Fruit fly (Drosophila melanogaster) whole organism, embryonic: Measurements from ENCODE around the gene mfas.

Experiments
- Ada2b ChIP-seq: fragments of 200-800 bp; sonication (Bioruptor generic); IDR thresholded peaks from 2 replicates; pipeline ENCODE4 v1.3.6; 2022; ENCODE audit warnings: missing biosample characterization, missing genetic modification characterization
- Adf1 ChIP-seq: fragments of 200-800 bp; sonication (Bioruptor generic); IDR thresholded peaks from 2 replicates; pipeline ENCODE4 v1.3.6; 2022; ENCODE audit warnings: missing biosample characterization, missing genetic modification characterization
- Bgb ChIP-seq: fragments of 200-800 bp; sonication (Bioruptor generic); IDR thresholded peaks from 2 replicates; pipeline ENCODE4 v1.3.6; 2022; ENCODE audit warnings: missing biosample characterization, missing genetic modification characterization; ENCODE audit not compliant: partially characterized antibody
- Blimp-1 ChIP-seq: fragments of 200-800 bp; sonication (Bioruptor generic); optimal IDR thresholded peaks from 3 replicates; lab custom pipeline; 2018; ENCODE audit warnings: missing biosample characterization, missing genetic modification characterization, mild to moderate bottlenecking, moderate library complexity, missing genetic modification reagents
- CG1024 ChIP-seq: fragments of 200-800 bp; sonication (Bioruptor generic); IDR thresholded peaks from 2 replicates; pipeline ENCODE4 v1.3.6; 2022; ENCODE audit warnings: missing biosample characterization, missing genetic modification characterization
- CG10654 ChIP-seq: fragments of 200-800 bp; sonication (Bioruptor generic); optimal IDR thresholded peaks from 2 replicates; lab custom pipeline; 2016; ENCODE audit warnings: missing biosample characterization, missing genetic modification characterization
- CG11456 ChIP-seq: fragments of 200-800 bp; sonication (Bioruptor generic); IDR thresholded peaks from 3 replicates; pipeline ENCODE4 v1.3.6; 2022; ENCODE audit warnings: missing biosample characterization, missing genetic modification characterization
- CG12219 ChIP-seq: fragments of 200-800 bp; sonication (Bioruptor generic); optimal IDR thresholded peaks from 3 replicates; lab custom pipeline; 2018; ENCODE audit warnings: missing biosample characterization, mild to moderate bottlenecking, missing genetic modification characterization
- CG12299 ChIP-seq: fragments of 200-800 bp; sonication (Bioruptor generic); optimal IDR thresholded peaks from 2 replicates; lab custom pipeline; 2018; ENCODE audit warnings: missing biosample characterization, mild to moderate bottlenecking, missing genetic modification characterization
- CG13287 ChIP-seq: fragments of 200-800 bp; sonication (Bioruptor generic); IDR thresholded peaks from 2 replicates; pipeline ENCODE4 v1.3.6; 2022; ENCODE audit warnings: missing biosample characterization, missing genetic modification characterization; ENCODE audit not compliant: partially characterized antibody
- CG14441 ChIP-seq: fragments of 200-800 bp; sonication (Bioruptor generic); IDR thresholded peaks from 2 replicates; pipeline ENCODE4 v1.3.6; 2022; ENCODE audit warnings: missing biosample characterization, missing genetic modification characterization
- CG1603 ChIP-seq: fragments of 200-800 bp; sonication (Bioruptor generic); optimal IDR thresholded peaks from 2 replicates; lab custom pipeline; 2019; ENCODE audit warnings: missing biosample characterization, mild to moderate bottlenecking, missing genetic modification characterization, moderate library complexity
- CG16863 ChIP-seq: fragments of 200-800 bp; sonication (Bioruptor generic); optimal IDR thresholded peaks from 3 replicates; lab custom pipeline; 2016; ENCODE audit warnings: missing biosample characterization, missing genetic modification characterization
- CG17568 ChIP-seq: fragments of 200-800 bp; sonication (Bioruptor generic); optimal IDR thresholded peaks from 2 replicates; lab custom pipeline; 2018; ENCODE audit warnings: missing biosample characterization, mild to moderate bottlenecking, missing genetic modification characterization, moderate library complexity
- CG18599 ChIP-seq: fragments of 200-800 bp; sonication (Bioruptor generic); optimal IDR thresholded peaks from 3 replicates; lab custom pipeline; 2017; ENCODE audit warnings: missing biosample characterization, missing genetic modification characterization, mild to moderate bottlenecking, moderate library complexity, missing genetic modification reagents
- CG2678 ChIP-seq: fragments of 200-800 bp; sonication (Bioruptor generic); optimal IDR thresholded peaks from 3 replicates; lab custom pipeline; 2019; ENCODE audit warnings: missing biosample characterization, mild to moderate bottlenecking, missing genetic modification characterization, moderate library complexity
- CG4360 ChIP-seq: fragments of 200-800 bp; sonication (Bioruptor generic); IDR thresholded peaks from 2 replicates; pipeline ENCODE4 v1.3.6; 2022; ENCODE audit warnings: missing biosample characterization, missing genetic modification characterization
- CG7786 ChIP-seq: fragments of 200-800 bp; sonication (Bioruptor generic); optimal IDR thresholded peaks from 2 replicates; lab custom pipeline; 2016; ENCODE audit warnings: missing biosample characterization, missing genetic modification characterization
- CG8290 ChIP-seq, 3 experiments: fragments of 200-800 bp; sonication (Bioruptor generic); optimal IDR thresholded peaks; 2 replicates each; lab custom pipeline; 2016 to 2019; ENCODE audit warnings: missing biosample characterization in 3 of 3, missing genetic modification characterization in 3 of 3, mild to moderate bottlenecking in 2 of 3, moderate library complexity in 1 of 3
- CG9817 ChIP-seq: fragments of 200-800 bp; sonication (Bioruptor generic); optimal IDR thresholded peaks from 2 replicates; lab custom pipeline; 2018; ENCODE audit warnings: missing biosample characterization, mild to moderate bottlenecking, missing genetic modification characterization, moderate library complexity
- Dfd ChIP-seq, 2 experiments: fragments of >200 bp; optimal IDR thresholded peaks; 2 replicates each; lab custom pipeline; 2017; ENCODE audit warnings: missing biosample characterization in 2 of 2, missing genetic modification characterization in 2 of 2
- Drgx ChIP-seq: fragments of 200-800 bp; sonication (Bioruptor generic); IDR thresholded peaks from 2 replicates; pipeline ENCODE4 v1.3.6; 2022; ENCODE audit warnings: missing biosample characterization, missing genetic modification characterization
- H2.0 ChIP-seq: fragments of 200-800 bp; sonication (Bioruptor generic); IDR thresholded peaks from 2 replicates; pipeline ENCODE4 v1.3.6; 2022; ENCODE audit warnings: missing biosample characterization, missing genetic modification characterization
- Hr51 ChIP-seq, 2 experiments: fragments of 200-800 bp; sonication (Bioruptor generic); optimal IDR thresholded peaks; 2 replicates in 1 of 2; 3 replicates in 1 of 2; lab custom pipeline; 2016 to 2018; ENCODE audit warnings: missing biosample characterization in 2 of 2, missing genetic modification characterization in 2 of 2, mild to moderate bottlenecking in 1 of 2, moderate library complexity in 1 of 2
- Hsf ChIP-seq: fragments of 200-800 bp; sonication (Bioruptor generic); optimal IDR thresholded peaks from 3 replicates; lab custom pipeline; 2016; ENCODE audit warnings: missing biosample characterization, missing genetic modification characterization
- Mrtf ChIP-seq: fragments of 200-800 bp; sonication (Bioruptor generic); IDR thresholded peaks from 3 replicates; pipeline ENCODE4 v1.3.6; 2022; ENCODE audit warnings: missing biosample characterization, missing genetic modification characterization
- Oli ChIP-seq: fragments of 200-800 bp; sonication (Bioruptor generic); optimal IDR thresholded peaks from 2 replicates; lab custom pipeline; 2018; ENCODE audit warnings: missing biosample characterization, mild to moderate bottlenecking, missing genetic modification characterization, moderate library complexity
- PHDP ChIP-seq: fragments of 200-800 bp; sonication (Bioruptor generic); optimal IDR thresholded peaks from 3 replicates; lab custom pipeline; 2018; ENCODE audit warnings: missing biosample characterization, mild to moderate bottlenecking, missing genetic modification characterization, moderate library complexity
- Six4 ChIP-seq: fragments of 200-800 bp; sonication (Bioruptor generic); optimal IDR thresholded peaks from 2 replicates; lab custom pipeline; 2016; ENCODE audit warnings: missing biosample characterization, missing genetic modification characterization
- Tbp ChIP-seq: fragments of >200 bp; optimal IDR thresholded peaks from 2 replicates; lab custom pipeline; 2018; ENCODE audit warnings: missing biosample characterization, missing genetic modification characterization
- al ChIP-seq: fragments of 200-800 bp; sonication (Bioruptor generic); IDR thresholded peaks from 2 replicates; pipeline ENCODE4 v1.3.6; 2022; ENCODE audit warnings: missing biosample characterization, missing genetic modification characterization
- ap ChIP-seq: fragments of 200-800 bp; sonication (Bioruptor generic); IDR thresholded peaks from 2 replicates; pipeline ENCODE4 v1.3.6; 2022; ENCODE audit warnings: missing biosample characterization, missing genetic modification characterization
- bcd ChIP-seq: fragments of 200-800 bp; sonication (Bioruptor generic); optimal IDR thresholded peaks from 2 replicates; lab custom pipeline; 2017; ENCODE audit warnings: missing biosample characterization, mild to moderate bottlenecking, missing genetic modification characterization
- bsh ChIP-seq, 2 experiments: fragments of 200-800 bp; sonication (Bioruptor generic); optimal IDR thresholded peaks; 2 replicates each; lab custom pipeline; 2017 to 2018; ENCODE audit warnings: mild to moderate bottlenecking in 2 of 2, missing biosample characterization in 2 of 2, missing genetic modification characterization in 2 of 2, moderate library complexity in 1 of 2
- da ChIP-seq: fragments of 200-800 bp; sonication (Bioruptor generic); optimal IDR thresholded peaks from 2 replicates; lab custom pipeline; 2016; ENCODE audit warnings: missing biosample characterization, missing genetic modification characterization
- dmrt99B ChIP-seq: fragments of 200-800 bp; sonication (Bioruptor generic); optimal IDR thresholded peaks from 2 replicates; lab custom pipeline; 2018; ENCODE audit warnings: missing biosample characterization, mild to moderate bottlenecking, missing genetic modification characterization, moderate library complexity
- ems ChIP-seq: fragments of 200-800 bp; sonication (Bioruptor generic); optimal IDR thresholded peaks from 3 replicates; lab custom pipeline; 2016; ENCODE audit warnings: missing biosample characterization, missing genetic modification characterization
- grau ChIP-seq: fragments of 200-800 bp; optimal IDR thresholded peaks from 3 replicates; lab custom pipeline; 2019; ENCODE audit warnings: missing biosample characterization, mild to moderate bottlenecking, missing genetic modification characterization, moderate library complexity
- hkb ChIP-seq, 2 experiments: fragments of 200-800 bp in 1 of 2; fragments of >200 bp in 1 of 2; sonication (Bioruptor generic) in 1 of 2; IDR thresholded peaks in 1 of 2; optimal IDR thresholded peaks in 1 of 2; 2 replicates each; pipeline versions ENCODE4 v1.3.6 to Lab custom; 2017 to 2022; ENCODE audit warnings: missing biosample characterization in 1 of 2, missing genetic modification characterization in 1 of 2
- lilli ChIP-seq: fragments of 200-800 bp; sonication (Bioruptor generic); optimal IDR thresholded peaks from 3 replicates; lab custom pipeline; 2016; ENCODE audit warnings: missing biosample characterization, missing genetic modification characterization
- phol ChIP-seq: fragments of 200-800 bp; sonication (Bioruptor generic); optimal IDR thresholded peaks from 3 replicates; lab custom pipeline; 2018; ENCODE audit warnings: missing biosample characterization, mild to moderate bottlenecking, missing genetic modification characterization, moderate library complexity
- prd ChIP-seq, 3 experiments: fragments of >200 bp in 2 of 3; fragments of 200-800 bp in 1 of 3; sonication (Bioruptor generic) in 1 of 3; optimal IDR thresholded peaks in 2 of 3; IDR thresholded peaks in 1 of 3; 2 replicates in 2 of 3; 3 replicates in 1 of 3; pipeline versions ENCODE4 v1.3.6 to Lab custom; 2017 to 2022; ENCODE audit warnings: missing biosample characterization in 1 of 3, missing genetic modification characterization in 1 of 3
- ranshi ChIP-seq: fragments of 200-800 bp; sonication (Bioruptor generic); IDR thresholded peaks from 2 replicates; pipeline ENCODE4 v1.3.6; 2022; ENCODE audit warnings: missing biosample characterization, missing genetic modification characterization
- sqz ChIP-seq: fragments of 200-800 bp; sonication (Bioruptor generic); optimal IDR thresholded peaks from 3 replicates; lab custom pipeline; 2018; ENCODE audit warnings: missing biosample characterization, mild to moderate bottlenecking, missing genetic modification characterization
- tll ChIP-seq, 2 experiments: fragments of 200-800 bp in 1 of 2; fragments of >200 bp in 1 of 2; sonication (Bioruptor generic) in 1 of 2; optimal IDR thresholded peaks; 2 replicates each; lab custom pipeline; 2017 to 2019; ENCODE audit warnings: missing biosample characterization in 2 of 2, missing genetic modification characterization in 2 of 2, mild to moderate bottlenecking in 1 of 2, moderate library complexity in 1 of 2

Gene mfas

DNA sequence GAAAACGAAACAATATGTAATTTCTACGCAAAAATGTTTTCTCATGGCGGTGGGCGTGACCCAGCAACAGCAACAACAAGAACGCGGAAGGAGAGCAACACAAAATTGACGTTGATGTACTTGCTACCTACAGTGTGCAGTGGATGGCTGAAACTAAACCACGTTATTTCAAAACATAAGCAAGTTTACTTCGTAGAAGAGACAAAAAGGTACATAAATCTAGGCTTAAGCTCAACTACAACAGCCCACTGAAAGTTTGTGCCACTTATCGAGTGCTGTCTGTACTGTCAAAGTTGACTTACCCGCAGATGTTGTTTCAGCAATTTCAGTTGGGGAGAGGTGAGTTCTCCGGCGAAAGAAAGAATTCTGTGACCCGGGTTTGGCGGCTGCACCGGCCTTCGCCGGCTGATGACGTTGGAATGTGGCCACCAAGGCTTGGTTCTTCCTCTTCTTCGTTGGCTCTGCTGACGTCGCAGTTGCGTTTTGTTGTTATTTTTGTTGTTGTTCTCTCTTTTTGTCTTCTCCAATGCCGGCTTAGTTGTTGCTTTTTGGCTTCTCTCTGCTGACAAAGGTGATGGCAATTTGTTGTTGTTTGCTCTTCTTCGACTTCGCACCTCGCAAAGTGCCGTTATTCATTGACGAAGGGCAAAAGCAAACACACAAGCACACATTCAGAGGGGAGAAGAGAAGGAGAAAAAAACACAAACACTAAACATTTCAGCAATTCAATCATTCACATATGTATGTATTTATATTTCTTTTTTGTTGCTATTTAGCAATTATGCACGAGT lies 45.8 kb downstream of the mfas start (continued):
- TF ChIP-seq sqz (GFP tag; lab: Kevin White, UChicago): peak; percentile 16
- no peak for TF ChIP-seq CG17568 (GFP tag; lab: Kevin White, UChicago)
- TF ChIP-seq CG14441 (GFP tag; lab: Robert Waterston, UW): peak; percentile 52; the same call in 1 of the 2 replicates
- no peak for TF ChIP-seq phol
- TF ChIP-seq Oli: peak; percentile 18
- TF ChIP-seq hkb (optimal IDR thresholded peaks at IDR 0.05; lab: Kevin White, UChicago): no peak
- TF ChIP-seq hkb (GFP tag; IDR thresholded peaks at IDR 0.05; lab: Robert Waterston, UW): 0 out of 2 replicates have a peak, but pooled peaks have one; percentile 11
- 0 out of 2 replicates have a peak, but pooled peaks have one; percentile 17 for TF ChIP-seq Ada2b
- no peak for TF ChIP-seq Adf1 (GFP tag; lab: Robert Waterston, UW)
- peak; percentile 12 for TF ChIP-seq CG10654
- peak; percentile 25 for TF ChIP-seq ems (GFP tag; lab: Kevin White, UChicago)
- TF ChIP-seq CG7786: peak; percentile 15
- TF ChIP-seq CG16863: peak; percentile 23
- TF ChIP-seq Drgx: peak; percentile 46; the same call in 1 of the 2 replicates
- peak; percentile 6 for TF ChIP-seq Hsf (GFP tag; lab: Kevin White, UChicago)
- 0 out of 2 replicates have a peak, but pooled peaks have one; percentile 30 for TF ChIP-seq H2.0 (GFP tag; lab: Robert Waterston, UW)
- 0 out of 3 replicates have a peak, but pooled peaks have one; percentile 33 for TF ChIP-seq Mrtf (GFP tag; lab: Robert Waterston, UW)
- TF ChIP-seq da (GFP tag; lab: Kevin White, UChicago): no peak
- TF ChIP-seq CG11456: 0 out of 3 replicates have a peak, but pooled peaks have one; percentile 46
- no peak for TF ChIP-seq prd (optimal IDR thresholded peaks at IDR 0.05; lab: Kevin White, UChicago)
- TF ChIP-seq prd (GFP tag; IDR thresholded peaks at IDR 0.05; lab: Robert Waterston, UW): peak; percentile 56; the same call in 2 of the 3 replicates
- no peak for TF ChIP-seq Bgb (GFP tag; lab: Robert Waterston, UW)
- TF ChIP-seq al (GFP tag; lab: Robert Waterston, UW): peak; percentile 29; the same call in 1 of the 2 replicates
- peak in 1 of 2 experiments; percentile 86 for TF ChIP-seq tll (GFP tag; optimal IDR thresholded peaks at IDR 0.05; lab: Kevin White, UChicago)
- TF ChIP-seq ap: no peak
- TF ChIP-seq CG4360 (GFP tag; lab: Robert Waterston, UW): peak; percentile 80
- peak; percentile 84 for TF ChIP-seq grau (tag; lab: Kevin White, UChicago)
- no peak for TF ChIP-seq CG12219 (GFP tag; lab: Kevin White, UChicago)
- no peak for TF ChIP-seq Dfd (GFP tag; optimal IDR thresholded peaks at IDR 0.05; lab: Kevin White, UChicago)
- peak; percentile 62; the same call in 1 of the 2 replicates for TF ChIP-seq ranshi (GFP tag; lab: Robert Waterston, UW)
- TF ChIP-seq Hr51 (GFP tag; optimal IDR thresholded peaks at IDR 0.05; lab: Kevin White, UChicago): peak in 1 of 2 experiments; percentile 22
- no peak for TF ChIP-seq Six4 (GFP tag; lab: Kevin White, UChicago)
- TF ChIP-seq dmrt99B (tag; lab: Kevin White, UChicago): no peak
- TF ChIP-seq CG1024: 0 out of 2 replicates have a peak, but pooled peaks have one; percentile 5
- peak; percentile 2 for TF ChIP-seq PHDP (tag; lab: Kevin White, UChicago)
- TF ChIP-seq CG12299 (tag; lab: Kevin White, UChicago): no peak
- peak; percentile 32 for TF ChIP-seq lilli
- TF ChIP-seq CG18599 (GFP tag; lab: Kevin White, UChicago): peak; percentile 34
- TF ChIP-seq CG13287 (GFP tag; lab: Robert Waterston, UW): no peak
- no peak for TF ChIP-seq Tbp
- TF ChIP-seq CG9817: peak; percentile 3
- TF ChIP-seq bsh (GFP tag; optimal IDR thresholded peaks at IDR 0.05; lab: Kevin White, UChicago): peak in 1 of 2 experiments; percentile 19
- peak; percentile 32 for TF ChIP-seq CG2678
- peak; percentile 46 for TF ChIP-seq CG1603
- no peak for TF ChIP-seq CG8290 (GFP tag; optimal IDR thresholded peaks at IDR 0.05; lab: Kevin White, UChicago)
- TF ChIP-seq CG8290 (tag; optimal IDR thresholded peaks at IDR 0.05; lab: Kevin White, UChicago): peak in 1 of 2 experiments; percentile 73
- peak; percentile 22 for TF ChIP-seq bcd (GFP tag; lab: Kevin White, UChicago)
- no peak for TF ChIP-seq Blimp-1
